Worm (Caenorhabditis elegans): ENCODE results near the gene dnc-2.

The dnc-2 gene

DNA sequence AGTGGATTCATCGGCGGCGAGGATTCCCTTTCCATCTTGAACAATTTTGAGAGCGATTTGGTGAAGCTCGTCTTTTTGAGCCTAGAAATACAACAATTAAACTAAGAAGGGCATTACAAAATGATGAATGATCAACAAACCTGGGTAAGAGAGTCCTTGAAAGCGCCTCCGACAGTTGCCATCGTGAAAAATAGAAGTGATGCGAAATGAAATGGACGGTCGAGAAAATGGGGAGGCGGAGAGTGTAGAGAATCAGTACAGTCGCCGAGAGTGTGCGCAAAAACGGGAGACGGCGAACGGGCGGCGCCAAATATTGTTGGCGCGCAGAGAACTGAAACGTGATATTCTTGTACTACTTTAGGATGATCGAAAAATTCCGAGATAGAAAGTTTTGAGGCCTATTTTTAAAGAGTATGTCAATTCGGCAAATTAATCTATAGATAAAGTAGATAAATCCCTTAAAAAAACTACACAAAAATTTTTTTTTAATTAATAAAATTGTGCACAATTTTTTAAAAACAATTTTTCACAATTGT, 49.3 kb downstream of the dnc-2 start, which contains the start of gene aldo-2 (continued):
- TF ChIP-seq bed-2 (GFP tag; IDR thresholded peaks at IDR 0.05) (no peak), hmg-1.2 (GFP tag; IDR thresholded peaks at IDR 0.05) (peak; percentile 84), Y79H2A.3 (GFP tag; conservative IDR thresholded peaks at IDR 0.05) (peak; percentile 75), sdz-38 (tag; optimal IDR thresholded peaks at IDR 0.05) (no peak), pha-4 (tag; optimal IDR thresholded peaks at IDR 0.05) (no peak), mel-28 (tag; optimal IDR thresholded peaks at IDR 0.05; ENCODE audit: borderline replicate concordance) (no peak), dpff-1 (tag; optimal IDR thresholded peaks at IDR 0.05) (no peak), lir-1 (GFP tag; conservative IDR thresholded peaks at IDR 0.05) (no peak), ama-1 (optimal IDR thresholded peaks at IDR 0.05) (peak; percentile 53), ama-1 (GFP tag; optimal IDR thresholded peaks at IDR 0.05) (peak in 1 of 2 experiments; percentile 15), lin-26 (GFP tag; IDR thresholded peaks at IDR 0.05) (peak; percentile 67; the same call in 1 of the 2 replicates), ceh-40 (GFP tag; IDR thresholded peaks at IDR 0.05) (no peak), lsl-1 (GFP tag; optimal IDR thresholded peaks at IDR 0.05) (peak; percentile 82), unc-62 (GFP tag; optimal IDR thresholded peaks at IDR 0.05) (no peak), ekl-4 (GFP tag; IDR thresholded peaks at IDR 0.05) (peak; percentile 87), attf-3 (GFP tag; conservative IDR thresholded peaks at IDR 0.05) (no peak), F57C9.4 (tag; optimal IDR thresholded peaks at IDR 0.05) (no peak), ztf-18 (tag; optimal IDR thresholded peaks at IDR 0.05) (peak; percentile 37), efl-1 (GFP tag; optimal IDR thresholded peaks at IDR 0.05) (peak; percentile 97), madf-8 (GFP tag; conservative IDR thresholded peaks at IDR 0.05) (peak; percentile 97), ccch-3 (GFP tag; optimal IDR thresholded peaks at IDR 0.05) (no peak), hmg-20 (GFP tag; IDR thresholded peaks at IDR 0.05) (no peak), somi-1 (GFP tag; optimal IDR thresholded peaks at IDR 0.05) (no peak), dpl-1 (GFP tag; optimal IDR thresholded peaks at IDR 0.05) (peak; percentile 86), zfh-2 (GFP tag; conservative IDR thresholded peaks at IDR 0.05) (peak; percentile 72; the same call in 1 of the 2 replicates), nhr-80 (tag; optimal IDR thresholded peaks at IDR 0.05) (peak; percentile 36), egrh-3 (GFP tag; IDR thresholded peaks at IDR 0.05) (peak; percentile 50; the same call in 1 of the 2 replicates), snpc-3.4 (tag; optimal IDR thresholded peaks at IDR 0.05) (peak; percentile 83), him-1 (tag; optimal IDR thresholded peaks at IDR 0.05) (no peak), ceh-100 (GFP tag; IDR thresholded peaks at IDR 0.05) (0 out of 2 replicates have a peak, but pooled peaks have one; percentile 23), fkh-3 (tag; optimal IDR thresholded peaks at IDR 0.05) (no peak), rec-8 (tag; optimal IDR thresholded peaks at IDR 0.05) (no peak), madf-6 (GFP tag; IDR thresholded peaks at IDR 0.05) (peak; percentile 99), sptf-2 (GFP tag; optimal IDR thresholded peaks at IDR 0.05) (no peak), snpc-1.3 (tag; optimal IDR thresholded peaks at IDR 0.05; ENCODE audit: insufficient read depth) (no peak), ceh-58 (GFP tag; IDR thresholded peaks at IDR 0.05) (no peak), nhr-120 (GFP tag; IDR thresholded peaks at IDR 0.05) (no peak), bed-1 (GFP tag; IDR thresholded peaks at IDR 0.05) (no peak), B0261.1 (tag; optimal IDR thresholded peaks at IDR 0.05) (no peak), K12H6.12 (tag; optimal IDR thresholded peaks at IDR 0.05) (no peak), nhr-179 (tag; optimal IDR thresholded peaks at IDR 0.05) (no peak), lag-1 (GFP tag; IDR thresholded peaks at IDR 0.05) (no peak), snpc-1.1 (tag; optimal IDR thresholded peaks at IDR 0.05; ENCODE audit: insufficient read depth) (no peak), athp-1 (tag; optimal IDR thresholded peaks at IDR 0.05) (peak; percentile 36), attf-6 (GFP tag; IDR thresholded peaks at IDR 0.05) (peak; percentile 41; the same call in 1 of the 2 replicates), K11D2.4 (GFP tag; IDR thresholded peaks at IDR 0.05) (no peak), T07F8.4 (tag; optimal IDR thresholded peaks at IDR 0.05) (no peak), xnd-1 (tag; optimal IDR thresholded peaks at IDR 0.05) (peak; percentile 92), mxl-1 (tag; optimal IDR thresholded peaks at IDR 0.05) (no peak)

Data from whole organism, young adult.